Worm (Caenorhabditis elegans) whole organism, L3 larva: ENCODE measurements around the gene C12D5.9.
A peak's percentile ranks its signal among the peaks of the same experiment; 100 is the strongest.

Source experiments
- R02D3.7 ChIP-seq: fragments of 150-350 bp; optimal IDR thresholded peaks from 2 replicates; lab custom pipeline; 2014; ENCODE audit warnings: missing biosample characterization, missing genetic modification characterization
- aly-2 ChIP-seq: fragments of 150-350 bp; optimal IDR thresholded peaks from 2 replicates; lab custom pipeline; 2014; ENCODE audit warnings: missing biosample characterization, missing genetic modification characterization
- ama-1 ChIP-seq: fragments of 150-350 bp; optimal IDR thresholded peaks from 2 replicates; lab custom pipeline; 2018
- ceh-16 ChIP-seq: sonication (generic microtip); optimal IDR thresholded peaks from 2 replicates; lab custom pipeline; 2017; ENCODE audit warnings: missing biosample characterization, missing genetic modification characterization
- ceh-28 ChIP-seq: fragments of 150-350 bp; optimal IDR thresholded peaks from 2 replicates; lab custom pipeline; 2014; ENCODE audit warnings: missing biosample characterization, missing genetic modification reagents, missing genetic modification characterization
- ceh-82 ChIP-seq: fragments of 150-350 bp; optimal IDR thresholded peaks from 2 replicates; lab custom pipeline; 2014; ENCODE audit warnings: missing biosample characterization, missing genetic modification characterization
- egl-5 ChIP-seq: fragments of 150-350 bp; optimal IDR thresholded peaks from 2 replicates; lab custom pipeline; 2017; ENCODE audit warnings: missing biosample characterization, missing genetic modification reagents, missing genetic modification characterization, inconsistent platforms
- elt-1 ChIP-seq: fragments of 150-350 bp; optimal IDR thresholded peaks from 2 replicates; lab custom pipeline; 2014; ENCODE audit warnings: missing biosample characterization, missing genetic modification characterization
- elt-2 ChIP-seq: sonication (generic microtip); optimal IDR thresholded peaks from 2 replicates; lab custom pipeline; 2016; ENCODE audit warnings: missing genetic modification reagents, mild to moderate bottlenecking, missing genetic modification characterization, missing compliant biosample characterization
- eor-1 ChIP-seq, 2 experiments: fragments of 150-350 bp; optimal IDR thresholded peaks; 2 replicates each; lab custom pipeline; 2014 to 2018; ENCODE audit warnings: missing biosample characterization in 2 of 2, missing genetic modification characterization in 2 of 2
- fkh-10 ChIP-seq: sonication (generic microtip); optimal IDR thresholded peaks from 2 replicates; lab custom pipeline; 2017; ENCODE audit warnings: missing biosample characterization, missing genetic modification reagents, missing genetic modification characterization
- fkh-2 ChIP-seq: fragments of 150-350 bp; optimal IDR thresholded peaks from 2 replicates; lab custom pipeline; 2014; ENCODE audit warnings: missing biosample characterization, missing genetic modification reagents, missing genetic modification characterization
- fos-1 ChIP-seq: fragments of 150-350 bp; optimal IDR thresholded peaks from 2 replicates; lab custom pipeline; 2014; ENCODE audit warnings: missing biosample characterization, missing genetic modification characterization
- lin-15B ChIP-seq: fragments of 150-350 bp; optimal IDR thresholded peaks from 2 replicates; lab custom pipeline; 2014; ENCODE audit warnings: missing biosample characterization, missing genetic modification characterization
- lin-39 ChIP-seq: fragments of 150-350 bp; optimal IDR thresholded peaks from 2 replicates; lab custom pipeline; 2018; ENCODE audit warnings: missing biosample characterization, missing genetic modification reagents, missing genetic modification characterization
- lsy-12 ChIP-seq: sonication (generic microtip); optimal IDR thresholded peaks from 2 replicates; lab custom pipeline; 2016; ENCODE audit warnings: mild to moderate bottlenecking, missing genetic modification characterization, missing compliant biosample characterization
- mdl-1 ChIP-seq: fragments of 150-350 bp; optimal IDR thresholded peaks from 2 replicates; lab custom pipeline; 2014; ENCODE audit warnings: missing biosample characterization, missing genetic modification characterization
- nfya-1 ChIP-seq: sonication (generic microtip); optimal IDR thresholded peaks from 2 replicates; lab custom pipeline; 2017; ENCODE audit warnings: missing genetic modification characterization, mild to moderate bottlenecking, missing compliant biosample characterization, antibody characterized with exemption, moderate library complexity; ENCODE audit not compliant: insufficient read depth
- nhr-12 ChIP-seq: fragments of 150-350 bp; optimal IDR thresholded peaks from 2 replicates; lab custom pipeline; 2014; ENCODE audit warnings: missing biosample characterization, missing genetic modification characterization
- nhr-23 ChIP-seq: fragments of 150-350 bp; optimal IDR thresholded peaks from 2 replicates; lab custom pipeline; 2014; ENCODE audit warnings: missing biosample characterization, missing genetic modification reagents, missing genetic modification characterization
- nhr-237 ChIP-seq: fragments of 150-350 bp; optimal IDR thresholded peaks from 2 replicates; lab custom pipeline; 2014; ENCODE audit warnings: missing biosample characterization, missing genetic modification characterization
- nhr-25 ChIP-seq: sonication (generic microtip); optimal IDR thresholded peaks from 2 replicates; lab custom pipeline; 2017; ENCODE audit warnings: missing biosample characterization, missing genetic modification characterization
- nhr-67 ChIP-seq: fragments of 150-350 bp; optimal IDR thresholded peaks from 2 replicates; lab custom pipeline; 2014; ENCODE audit warnings: missing biosample characterization, missing genetic modification characterization
- nhr-77 ChIP-seq: fragments of 150-350 bp; optimal IDR thresholded peaks from 2 replicates; lab custom pipeline; 2014; ENCODE audit warnings: missing biosample characterization, missing genetic modification characterization
- pqm-1 ChIP-seq: fragments of 150-350 bp; optimal IDR thresholded peaks from 2 replicates; lab custom pipeline; 2017; ENCODE audit warnings: missing biosample characterization, missing genetic modification characterization, inconsistent platforms
- sea-2 ChIP-seq: fragments of 150-350 bp; sonication (generic microtip); optimal IDR thresholded peaks from 4 replicates; lab custom pipeline; 2014; ENCODE audit warnings: missing biosample characterization, missing genetic modification reagents, missing genetic modification characterization
- snpc-4 ChIP-seq: fragments of 150-350 bp; optimal IDR thresholded peaks from 2 replicates; lab custom pipeline; 2014; ENCODE audit warnings: missing biosample characterization, missing genetic modification characterization
- tbx-2 ChIP-seq: sonication (generic microtip); optimal IDR thresholded peaks from 2 replicates; lab custom pipeline; 2016; ENCODE audit warnings: mild to moderate bottlenecking, missing genetic modification characterization, missing compliant biosample characterization
- unc-39 ChIP-seq: sonication (generic microtip); optimal IDR thresholded peaks from 4 replicates; lab custom pipeline; 2017; ENCODE audit warnings: missing biosample characterization, missing genetic modification characterization
- unc-62 ChIP-seq: fragments of 150-350 bp; sonication (generic microtip); optimal IDR thresholded peaks from 4 replicates; lab custom pipeline; 2014; ENCODE audit warnings: missing biosample characterization, missing genetic modification reagents, missing genetic modification characterization
- zag-1 ChIP-seq: fragments of 150-350 bp; optimal IDR thresholded peaks from 2 replicates; lab custom pipeline; 2014; ENCODE audit warnings: missing biosample characterization, missing genetic modification characterization
- ztf-11 ChIP-seq: fragments of 150-350 bp; optimal IDR thresholded peaks from 2 replicates; lab custom pipeline; 2014; ENCODE audit warnings: missing biosample characterization, missing genetic modification characterization
- ztf-4 ChIP-seq: fragments of 150-350 bp; optimal IDR thresholded peaks from 2 replicates; lab custom pipeline; 2014; ENCODE audit warnings: missing biosample characterization, missing genetic modification characterization

The C12D5.9 gene

DNA sequence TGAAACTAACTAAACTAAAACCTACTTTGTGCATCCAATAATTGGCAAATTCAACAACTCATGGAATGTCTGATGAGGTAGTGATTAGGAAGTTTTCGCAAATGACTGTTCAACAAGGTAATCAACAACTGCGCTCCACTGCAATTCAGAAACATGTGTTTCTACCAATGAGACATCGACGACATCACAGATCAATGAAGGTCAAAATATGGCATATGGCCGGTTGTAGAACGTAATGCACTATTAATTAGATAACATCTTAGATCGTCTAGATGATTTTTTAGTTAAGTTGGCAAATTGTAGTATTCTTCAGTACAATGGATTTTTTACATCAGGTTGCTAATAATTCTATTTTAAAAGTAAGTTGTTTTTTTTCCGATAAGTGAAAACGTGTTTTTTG is 3.6 kb downstream of the C12D5.9 start, which contains the start of the genes nhr-94 and nhr-152:
Gene nhr-94 (minus strand): TSS at position 147 of the 400 bp plus-strand sequence.
Gene nhr-152 (plus strand): TSS at position 162 of the 400 bp plus-strand sequence.
- TF ChIP-seq unc-39 (tag; lab: Kevin White, UChicago) (no peak), nfya-1 (tag; lab: Kevin White, UChicago) (peak; percentile 46), zag-1 (tag; lab: Kevin White, UChicago) (no peak), elt-1 (tag; lab: Kevin White, UChicago) (peak; percentile 97), mdl-1 (no peak), snpc-4 (no peak), ceh-16 (tag; lab: Kevin White, UChicago) (no peak), nhr-25 (tag; lab: Kevin White, UChicago) (peak; percentile 80)

DNA sequence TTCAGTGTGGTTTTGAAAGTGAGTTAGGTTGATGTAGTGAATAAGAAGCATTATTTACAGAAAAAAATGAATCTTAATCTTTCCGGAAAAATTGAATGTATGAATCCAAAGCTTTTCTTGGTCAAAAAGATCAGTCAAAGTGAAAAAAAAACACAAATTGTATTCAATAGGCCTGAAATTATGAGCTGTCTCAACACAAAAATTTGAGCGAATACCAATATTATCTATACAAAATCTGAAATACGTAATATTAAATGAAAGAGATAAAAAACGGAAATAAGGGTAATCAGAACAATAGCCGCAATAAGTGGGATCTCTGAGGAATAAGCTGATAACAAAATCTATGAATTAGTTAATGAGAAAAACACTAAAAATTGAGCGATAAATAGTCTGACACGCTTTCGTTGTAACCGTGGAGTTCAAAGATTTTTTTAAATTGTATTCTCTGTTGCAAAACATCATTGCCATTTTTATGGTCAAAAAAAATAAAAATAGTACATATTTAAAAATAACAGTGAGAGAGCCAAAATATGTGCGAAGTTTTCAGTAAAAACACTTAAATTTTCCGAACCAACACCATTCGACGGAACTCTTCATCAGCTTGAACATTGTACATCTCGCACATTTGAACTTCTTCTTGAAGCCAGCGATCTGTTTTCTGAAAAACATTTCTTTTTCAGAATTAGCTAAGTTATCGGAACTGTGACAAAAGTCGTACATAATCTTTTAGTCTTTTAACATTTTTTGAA is 5.7 kb downstream of the C12D5.9 start, which contains the start of gene sre-11:
Gene sre-11 (minus strand): TSS at position 51 of the 749 bp plus-strand sequence.
- TF ChIP-seq unc-62 (GFP tag; lab: Kevin White, UChicago) (no peak), ztf-11 (tag; lab: Kevin White, UChicago) (no peak), nhr-25 (tag; lab: Kevin White, UChicago) (no peak), ceh-82 (tag; lab: Kevin White, UChicago) (no peak), egl-5 (tag; lab: Kevin White, UChicago) (no peak), fos-1 (tag; lab: Kevin White, UChicago) (no peak), snpc-4 (no peak), nhr-237 (tag; lab: Kevin White, UChicago) (no peak), R02D3.7 (tag; lab: Kevin White, UChicago) (no peak), fkh-10 (GFP tag; lab: Kevin White, UChicago) (no peak), nhr-77 (tag; lab: Kevin White, UChicago) (no peak), sea-2 (GFP tag; lab: Kevin White, UChicago) (no peak), ama-1 (lab: Kevin White, UChicago) (no peak), elt-2 (tag; lab: Kevin White, UChicago) (no peak), tbx-2 (tag; lab: Kevin White, UChicago) (no peak)

DNA sequence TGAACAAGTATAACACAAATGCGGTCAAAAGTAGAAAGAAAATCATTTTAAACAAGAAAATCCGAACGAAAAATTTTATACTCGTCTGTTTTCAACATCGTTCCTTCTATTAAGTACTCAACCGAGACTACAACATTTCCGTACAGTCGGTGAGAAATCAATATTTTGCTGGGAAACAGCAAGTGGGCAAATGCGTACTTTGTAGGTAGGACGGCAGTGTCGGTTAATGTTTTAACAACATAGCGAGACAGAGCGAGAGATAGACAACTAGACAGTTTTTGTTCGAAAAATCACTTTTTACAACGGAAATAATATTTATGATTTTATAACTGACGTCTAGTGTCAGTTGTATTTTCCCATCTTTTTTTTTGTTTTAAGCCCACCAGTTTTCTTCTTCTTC is 8.4 kb downstream of the C12D5.9 start, which contains the start of gene cyp-33A1:
Gene cyp-33A1 (minus strand): TSS at position 72 of the 400 bp plus-strand sequence.
- TF ChIP-seq nhr-25 (tag; lab: Kevin White, UChicago) (peak; percentile 25), pqm-1 (tag; lab: Kevin White, UChicago) (peak; percentile 74), fkh-10 (GFP tag; lab: Kevin White, UChicago) (no peak), nhr-23 (tag; lab: Kevin White, UChicago) (peak; percentile 36), ama-1 (lab: Kevin White, UChicago) (no peak), elt-2 (tag; lab: Kevin White, UChicago) (peak; percentile 32), ceh-28 (tag; lab: Kevin White, UChicago) (peak; percentile 65), ztf-11 (tag; lab: Kevin White, UChicago) (no peak), egl-5 (tag; lab: Kevin White, UChicago) (peak; percentile 29)

DNA sequence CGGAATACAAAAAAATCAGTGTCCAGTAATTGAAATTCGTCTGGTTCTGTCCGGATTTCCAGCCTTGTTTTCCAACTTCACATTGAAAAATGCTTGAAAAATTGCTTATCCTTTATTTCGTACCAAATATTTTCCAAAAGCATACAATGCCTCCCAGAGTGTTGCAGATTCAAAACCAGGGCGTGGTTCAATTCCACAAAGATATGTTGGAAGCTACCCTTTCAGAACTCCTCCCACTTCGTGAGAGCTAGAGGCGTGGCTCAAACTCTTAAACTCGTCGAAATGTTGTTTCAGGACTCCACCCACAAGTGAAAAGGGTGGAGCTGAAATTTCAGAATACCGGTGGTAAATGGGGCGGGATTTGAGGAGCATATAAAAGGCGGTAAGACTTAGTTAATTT is 13.9 kb downstream of the C12D5.9 start, which contains the start of gene C12D5.3:
Gene C12D5.3 (plus strand): TSS at position 301 of the 400 bp plus-strand sequence.
- TF ChIP-seq eor-1 (tag; optimal IDR thresholded peaks at IDR 0.05; lab: Kevin White, UChicago) (no peak), ceh-16 (tag; lab: Kevin White, UChicago) (no peak), nhr-67 (tag; lab: Kevin White, UChicago) (no peak), nhr-237 (tag; lab: Kevin White, UChicago) (no peak)

DNA sequence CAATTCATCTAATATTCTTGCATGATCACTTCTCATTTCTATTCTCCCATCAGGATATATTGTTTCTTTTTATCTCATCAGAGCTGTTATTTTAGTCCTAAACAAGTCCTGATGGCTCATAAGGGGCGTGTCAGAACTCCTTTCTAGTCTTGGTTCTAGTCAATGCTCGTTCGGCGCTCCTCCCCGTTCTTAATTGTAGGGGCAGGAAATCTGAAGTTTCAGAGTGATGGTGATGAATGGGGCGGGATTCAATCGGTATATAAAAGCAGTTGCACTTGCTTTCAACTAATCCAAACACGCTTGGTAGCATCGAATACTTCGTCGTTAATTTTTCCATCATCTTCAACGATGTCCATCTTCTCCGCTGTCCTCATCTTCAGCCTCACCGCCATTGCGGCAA is 17.5 kb downstream of the C12D5.9 start, which contains the start of gene C12D5.4:
Gene C12D5.4 (plus strand): TSS at position 301 of the 400 bp plus-strand sequence.
- TF ChIP-seq fkh-10 (GFP tag; lab: Kevin White, UChicago) (no peak), snpc-4 (no peak), fkh-2 (tag; lab: Kevin White, UChicago) (no peak), sea-2 (GFP tag; lab: Kevin White, UChicago) (no peak), mdl-1 (no peak), pqm-1 (tag; lab: Kevin White, UChicago) (no peak), nhr-12 (tag; lab: Kevin White, UChicago) (no peak), lin-15B (tag; lab: Kevin White, UChicago) (no peak), nhr-237 (tag; lab: Kevin White, UChicago) (no peak), nhr-67 (tag; lab: Kevin White, UChicago) (no peak), nhr-23 (tag; lab: Kevin White, UChicago) (no peak), ceh-82 (tag; lab: Kevin White, UChicago) (no peak), nhr-77 (tag; lab: Kevin White, UChicago) (no peak), lsy-12 (tag; lab: Kevin White, UChicago) (no peak), R02D3.7 (tag; lab: Kevin White, UChicago) (no peak), elt-2 (tag; lab: Kevin White, UChicago) (no peak), aly-2 (tag; lab: Kevin White, UChicago) (no peak), lin-39 (tag; lab: Kevin White, UChicago) (no peak), ztf-4 (no peak)
